Fruit fly (Drosophila melanogaster): ENCODE results near the gene AOX2.

- TF ChIP-seq Sox102F (GFP tag; optimal IDR thresholded peaks at IDR 0.05): peak; percentile 44
- TF ChIP-seq CG11294 (GFP tag; IDR thresholded peaks at IDR 0.05): no peak
- TF ChIP-seq Hr38 (GFP tag; optimal IDR thresholded peaks at IDR 0.05): no peak
- no peak for TF ChIP-seq Sox14 (GFP tag; optimal IDR thresholded peaks at IDR 0.05)
- TF ChIP-seq CG6792 (GFP tag; optimal IDR thresholded peaks at IDR 0.05): peak; percentile 13
- TF ChIP-seq CG3919 (GFP tag; optimal IDR thresholded peaks at IDR 0.05): peak; percentile 37
Measured at dm6 chr3R:15554733-15555132, 12.5 kb upstream of the AOX2 start.

Data from whole organism, prepupa.